Worm (Caenorhabditis elegans): ENCODE results near the gene Y73F4A.3.
A peak's percentile ranks its signal among the peaks of the same experiment; 100 is the strongest.

Gene Y73F4A.3

DNA sequence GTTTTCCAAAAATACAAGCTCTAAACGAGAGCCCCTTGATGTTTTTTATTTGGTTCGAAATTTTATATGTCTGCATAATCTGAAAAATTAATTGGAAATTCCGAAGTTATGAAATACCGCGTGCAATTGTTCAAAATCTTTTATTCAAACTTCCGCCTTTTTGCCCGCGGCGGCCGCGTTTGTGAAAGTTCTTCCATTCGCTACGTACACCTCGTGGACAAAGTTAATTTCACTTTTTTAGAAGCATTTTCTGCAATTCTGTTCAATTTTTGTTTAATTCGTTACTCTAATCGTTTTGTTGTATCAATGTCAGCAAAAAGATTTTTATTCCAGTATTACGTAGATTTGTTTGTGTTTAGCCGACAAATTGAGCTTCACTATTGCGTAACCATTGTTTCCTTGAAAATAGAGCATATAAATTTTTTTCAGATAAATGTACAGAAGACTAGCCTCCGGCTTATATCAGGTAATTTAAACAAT, 34.0 kb upstream of the Y73F4A.3 start, which contains the start of gene mppb-1:
Gene mppb-1 (plus strand): TSS at position 430 of the 480 bp plus-strand sequence.
- TF ChIP-seq ztf-4 (tag; optimal IDR thresholded peaks at IDR 0.05), result peak; percentile 67
- TF ChIP-seq egl-27 (tag; optimal IDR thresholded peaks at IDR 0.05), result peak; percentile 1
- TF ChIP-seq sma-9 (GFP tag; optimal IDR thresholded peaks at IDR 0.05), result peak; percentile 92
- no peak for TF ChIP-seq sma-9 (tag; optimal IDR thresholded peaks at IDR 0.05)
- TF ChIP-seq Y55F3AM.14 (GFP tag; optimal IDR thresholded peaks at IDR 0.05), result peak; percentile 26
- TF ChIP-seq crh-2 (tag; optimal IDR thresholded peaks at IDR 0.05), result peak; percentile 75
- TF ChIP-seq elt-3 (tag; optimal IDR thresholded peaks at IDR 0.05), result no peak
- no peak for TF ChIP-seq alr-1 (tag; optimal IDR thresholded peaks at IDR 0.05)
- peak; percentile 96 for TF ChIP-seq gmeb-1 (tag; optimal IDR thresholded peaks at IDR 0.05)
- TF ChIP-seq C34F6.9 (tag; optimal IDR thresholded peaks at IDR 0.05), result peak; percentile 85
- no peak for TF ChIP-seq ceh-16 (tag; optimal IDR thresholded peaks at IDR 0.05)
- TF ChIP-seq lin-13 (GFP tag; optimal IDR thresholded peaks at IDR 0.05), result peak; percentile 83
- no peak for TF ChIP-seq unc-62 (GFP tag; optimal IDR thresholded peaks at IDR 0.05)
- TF ChIP-seq lin-11 (tag; optimal IDR thresholded peaks at IDR 0.05), result peak; percentile 65
- TF ChIP-seq lsy-2 (tag; optimal IDR thresholded peaks at IDR 0.05), result peak; percentile 63 to 85
- TF ChIP-seq nhr-10 (tag; optimal IDR thresholded peaks at IDR 0.05), result no peak
- TF ChIP-seq ama-1 (optimal IDR thresholded peaks at IDR 0.05), result no peak
- peak; percentile 64 for TF ChIP-seq nhr-21 (tag; optimal IDR thresholded peaks at IDR 0.05)
- peak; percentile 87 for TF ChIP-seq sma-3 (GFP tag; optimal IDR thresholded peaks at IDR 0.05)
- TF ChIP-seq elt-1 (tag; optimal IDR thresholded peaks at IDR 0.05), result no peak
- TF ChIP-seq nhr-25 (tag; optimal IDR thresholded peaks at IDR 0.05), result peak; percentile 84
- no peak for TF ChIP-seq nhr-77 (tag; optimal IDR thresholded peaks at IDR 0.05)
- peak; percentile 65 for TF ChIP-seq nhr-129 (tag; optimal IDR thresholded peaks at IDR 0.05)
- TF ChIP-seq F13H6.1 (tag; optimal IDR thresholded peaks at IDR 0.05), result peak; percentile 77
- no peak for TF ChIP-seq R02D3.7 (tag; optimal IDR thresholded peaks at IDR 0.05)
- peak; percentile 95 for TF ChIP-seq blmp-1 (tag; optimal IDR thresholded peaks at IDR 0.05; ENCODE audit: insufficient read depth)
- TF ChIP-seq fos-1 (tag; optimal IDR thresholded peaks at IDR 0.05), result peak; percentile 51
- peak in 1 of 2 experiments; percentile 39 for TF ChIP-seq mdl-1 (tag; optimal IDR thresholded peaks at IDR 0.05)
- peak; percentile 28 for TF ChIP-seq zag-1 (tag; optimal IDR thresholded peaks at IDR 0.05)
- TF ChIP-seq skn-1 (tag; optimal IDR thresholded peaks at IDR 0.05), result peak; percentile 18
- TF ChIP-seq ztf-1 (GFP tag; conservative IDR thresholded peaks at IDR 0.05), result no peak
- peak; percentile 60 for TF ChIP-seq mab-5 (tag; optimal IDR thresholded peaks at IDR 0.05)
- no peak for TF ChIP-seq nhr-23 (tag; optimal IDR thresholded peaks at IDR 0.05)
- TF ChIP-seq snpc-4 (tag; optimal IDR thresholded peaks at IDR 0.05), result peak; percentile 23
- no peak for TF ChIP-seq nhr-12 (tag; optimal IDR thresholded peaks at IDR 0.05)
- peak; percentile 91 for TF ChIP-seq unc-55 (GFP tag; optimal IDR thresholded peaks at IDR 0.05)

DNA sequence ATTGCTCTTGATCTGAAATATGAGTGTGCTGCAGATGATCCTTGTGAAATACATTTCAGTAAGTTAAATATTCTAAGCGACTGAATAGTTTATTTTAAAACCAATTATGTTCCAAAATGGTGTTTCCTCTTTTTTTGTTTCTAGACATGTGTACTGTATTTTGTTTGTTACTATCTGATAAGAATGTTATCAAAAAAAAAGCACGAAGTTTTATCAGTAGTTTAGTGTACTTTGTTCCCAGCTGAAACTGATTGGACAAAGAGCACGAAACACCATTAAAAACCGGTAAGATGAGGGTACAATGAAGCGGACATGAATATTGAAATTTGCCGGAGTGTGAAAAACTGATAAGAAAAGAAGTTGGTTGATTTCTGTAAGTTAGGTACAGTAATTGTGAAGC, 29.9 kb upstream of the Y73F4A.3 start:
- TF ChIP-seq skn-1 (tag; optimal IDR thresholded peaks at IDR 0.05), result no peak
- TF ChIP-seq fos-1 (tag; optimal IDR thresholded peaks at IDR 0.05), result peak; percentile 22

DNA sequence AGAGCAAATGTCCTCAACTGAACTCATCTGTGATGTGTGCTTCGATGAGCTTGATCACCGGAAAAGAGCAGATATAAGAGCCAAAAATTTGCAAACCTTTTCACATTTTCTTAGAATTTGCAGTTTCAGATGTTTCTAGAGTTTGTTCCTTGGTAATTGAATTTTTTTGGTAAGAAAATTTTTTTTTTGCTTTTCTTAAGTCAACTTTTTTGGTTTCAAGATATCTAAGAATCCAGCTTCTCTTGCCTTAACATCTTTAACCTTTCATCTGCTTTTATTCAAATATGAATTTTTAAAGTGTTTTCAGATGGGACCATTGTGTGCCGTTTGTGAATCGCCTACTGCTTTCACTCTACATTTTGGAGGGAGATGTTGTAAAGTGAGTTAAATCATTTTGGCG, 29.4 kb upstream of the Y73F4A.3 start, which contains the start of gene nhr-11:
Gene nhr-11 (plus strand): TSS at position 301 of the 400 bp plus-strand sequence.
- no peak for TF ChIP-seq ztf-11 (tag; optimal IDR thresholded peaks at IDR 0.05)
- no peak for TF ChIP-seq dmd-4 (tag; optimal IDR thresholded peaks at IDR 0.05)
- TF ChIP-seq sem-4 (tag; optimal IDR thresholded peaks at IDR 0.05), result no peak
- TF ChIP-seq ceh-16 (tag; optimal IDR thresholded peaks at IDR 0.05), result no peak
- no peak for TF ChIP-seq nhr-11 (tag; optimal IDR thresholded peaks at IDR 0.05)
- no peak for TF ChIP-seq alr-1 (tag; optimal IDR thresholded peaks at IDR 0.05)
- TF ChIP-seq ZK546.5 (tag; optimal IDR thresholded peaks at IDR 0.05), result no peak
- TF ChIP-seq R02D3.7 (tag; optimal IDR thresholded peaks at IDR 0.05), result no peak
- TF ChIP-seq nhr-21 (tag; optimal IDR thresholded peaks at IDR 0.05), result no peak
- no peak for TF ChIP-seq aly-2 (tag; optimal IDR thresholded peaks at IDR 0.05)
- TF ChIP-seq egl-27 (tag; optimal IDR thresholded peaks at IDR 0.05), result no peak
- TF ChIP-seq peb-1 (tag; optimal IDR thresholded peaks at IDR 0.05), result no peak
- TF ChIP-seq unc-55 (GFP tag; optimal IDR thresholded peaks at IDR 0.05), result no peak
- TF ChIP-seq elt-1 (tag; optimal IDR thresholded peaks at IDR 0.05), result no peak
- no peak for TF ChIP-seq fos-1 (tag; optimal IDR thresholded peaks at IDR 0.05)
